Worm (Caenorhabditis elegans) whole organism, young adult: ENCODE data around the gene spp-12.

Experiments
- F23B12.7 ChIP-seq: sonication (generic microtip); optimal IDR thresholded peaks from 2 replicates; lab custom pipeline; 2017; ENCODE audit warnings: missing genetic modification characterization, mild to moderate bottlenecking, missing compliant biosample characterization, antibody characterized with exemption, moderate library complexity; ENCODE audit not compliant: insufficient read depth
- T26A5.8 ChIP-seq: sonication (generic microtip); optimal IDR thresholded peaks from 2 replicates; lab custom pipeline; 2016; ENCODE audit warnings: missing genetic modification characterization, missing compliant biosample characterization
- Y95B8A.8 ChIP-seq: fragments of 200-800 bp; sonication (Bioruptor generic); IDR thresholded peaks from 2 replicates; pipeline ENCODE4 v1.3.6; 2022; ENCODE audit warnings: missing genetic modification reagents, missing genetic modification characterization, missing compliant biosample characterization
- akir-1 ChIP-seq: fragments of 200-800 bp; sonication (Bioruptor generic); optimal IDR thresholded peaks from 2 replicates; lab custom pipeline; 2018; ENCODE audit warnings: mild to moderate bottlenecking, missing genetic modification characterization, moderate library complexity, missing compliant biosample characterization
- aptf-2 ChIP-seq: fragments of 200-800 bp; sonication (Bioruptor generic); conservative IDR thresholded peaks from 2 replicates; pipeline ENCODE4 v1.3.6; 2022; ENCODE audit warnings: missing genetic modification reagents, missing genetic modification characterization, missing compliant biosample characterization
- aptf-3 ChIP-seq: fragments of 200-800 bp; sonication (Bioruptor generic); IDR thresholded peaks from 2 replicates; pipeline ENCODE4 v1.3.6; 2022; ENCODE audit warnings: missing genetic modification characterization, missing compliant biosample characterization
- bed-2 ChIP-seq: fragments of 200-800 bp; sonication (Bioruptor generic); IDR thresholded peaks from 2 replicates; pipeline ENCODE4 v1.3.6; 2022; ENCODE audit warnings: missing genetic modification reagents, missing genetic modification characterization, missing compliant biosample characterization
- ekl-4 ChIP-seq: fragments of 200-800 bp; sonication (Bioruptor generic); IDR thresholded peaks from 2 replicates; pipeline ENCODE4 v1.3.6; 2022; ENCODE audit warnings: missing genetic modification reagents, missing genetic modification characterization, missing compliant biosample characterization
- hsf-1 ChIP-seq: fragments of 200-800 bp; sonication (Bioruptor generic); IDR thresholded peaks from 2 replicates; pipeline ENCODE4 v1.3.6; 2022; ENCODE audit warnings: missing genetic modification reagents, missing genetic modification characterization, missing compliant biosample characterization
- lir-1 ChIP-seq: fragments of 200-800 bp; sonication (Bioruptor generic); conservative IDR thresholded peaks from 2 replicates; pipeline ENCODE4 v1.3.6; 2022; ENCODE audit warnings: missing genetic modification reagents, missing genetic modification characterization, missing compliant biosample characterization
- lsl-1 ChIP-seq: fragments of 200-800 bp; sonication (Bioruptor generic); optimal IDR thresholded peaks from 2 replicates; lab custom pipeline; 2018; ENCODE audit warnings: mild to moderate bottlenecking, missing genetic modification characterization, moderate library complexity, missing compliant biosample characterization
- snpc-1.3 ChIP-seq: sonication (generic microtip); optimal IDR thresholded peaks from 2 replicates; lab custom pipeline; 2017; ENCODE audit warnings: missing genetic modification characterization, mild to moderate bottlenecking, missing compliant biosample characterization, antibody characterized with exemption, moderate library complexity, missing genotype, missing genetic modification reagents; ENCODE audit not compliant: insufficient read depth
- unc-130 ChIP-seq: sonication (generic microtip); optimal IDR thresholded peaks from 2 replicates; lab custom pipeline; 2016; ENCODE audit warnings: missing genetic modification reagents, missing genetic modification characterization, missing compliant biosample characterization
- ztf-26 ChIP-seq: sonication (generic microtip); optimal IDR thresholded peaks from 2 replicates; lab custom pipeline; 2017; ENCODE audit warnings: missing genetic modification characterization, missing compliant biosample characterization

DNA sequence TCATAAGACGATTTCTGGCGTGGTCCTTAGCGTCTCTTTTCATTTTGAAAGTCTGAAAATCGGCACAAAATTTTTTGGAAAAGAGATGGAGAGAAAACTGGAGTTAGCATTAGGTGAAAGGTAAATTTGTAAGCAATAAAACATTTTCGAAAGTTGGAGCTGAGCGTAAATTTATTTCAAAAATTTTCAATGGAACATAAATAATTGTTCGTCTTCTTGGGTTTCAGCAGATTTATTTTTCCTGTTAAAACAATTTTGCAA, 19.2 kb downstream of the spp-12 start, which contains the start of gene C06B3.6:
- TF ChIP-seq snpc-1.3 (tag; lab: Kevin White, UChicago) (no peak), aptf-3 (GFP tag; lab: Robert Waterston, UW) (no peak), lsl-1 (no peak), hsf-1 (no peak), T26A5.8 (tag; lab: Kevin White, UChicago) (no peak), akir-1 (GFP tag; lab: Kevin White, UChicago) (no peak), lir-1 (no peak), bed-2 (no peak), Y95B8A.8 (GFP tag; lab: Robert Waterston, UW) (no peak), unc-130 (no peak), ztf-26 (no peak), aptf-2 (GFP tag; lab: Robert Waterston, UW) (0 out of 2 replicates have a peak, but pooled peaks have one; percentile 4), F23B12.7 (tag; lab: Kevin White, UChicago) (no peak), ekl-4 (GFP tag; lab: Robert Waterston, UW) (no peak)
